Worm (Caenorhabditis elegans) whole organism, late embryonic: ENCODE measurements around the gene F08F8.7.

ENCODE experiments used
- ama-1 ChIP-seq: fragments of 150-350 bp; optimal IDR thresholded peaks from 2 replicates; lab custom pipeline; 2014
- dve-1 ChIP-seq: sonication (generic microtip); optimal IDR thresholded peaks from 2 replicates; lab custom pipeline; 2017; ENCODE audit warnings: antibody characterized with exemption, mild to moderate bottlenecking, missing genetic modification characterization, missing compliant biosample characterization
- eyg-1 ChIP-seq: sonication (generic microtip); optimal IDR thresholded peaks from 2 replicates; lab custom pipeline; 2016; ENCODE audit warnings: missing genotype, missing genetic modification characterization, missing compliant biosample characterization
- mec-3 ChIP-seq: sonication (generic microtip); optimal IDR thresholded peaks from 2 replicates; lab custom pipeline; 2016; ENCODE audit warnings: borderline replicate concordance, missing genetic modification characterization, missing compliant biosample characterization
- nfya-1 ChIP-seq: sonication (generic microtip); optimal IDR thresholded peaks from 2 replicates; lab custom pipeline; 2017; ENCODE audit warnings: missing genetic modification characterization, mild to moderate bottlenecking, missing compliant biosample characterization, antibody characterized with exemption, moderate library complexity
- nhr-11 ChIP-seq: fragments of 150-350 bp; optimal IDR thresholded peaks from 2 replicates; lab custom pipeline; 2014; ENCODE audit warnings: missing biosample characterization, missing genetic modification characterization
- pax-1 ChIP-seq: fragments of 150-350 bp; optimal IDR thresholded peaks from 2 replicates; lab custom pipeline; 2014; ENCODE audit warnings: missing biosample characterization, missing genetic modification characterization
- pha-4 ChIP-seq: fragments of 150-350 bp; optimal IDR thresholded peaks from 2 replicates; lab custom pipeline; 2018; ENCODE audit warnings: missing biosample characterization, missing genetic modification reagents, missing genetic modification characterization

- TF ChIP-seq pax-1: no peak
- no peak for TF ChIP-seq nhr-11 (tag; lab: Kevin White, UChicago)
- no peak for TF ChIP-seq mec-3 (tag; lab: Kevin White, UChicago)
- no peak for TF ChIP-seq ama-1 (lab: Kevin White, UChicago)
- no peak for TF ChIP-seq pha-4 (tag; lab: Kevin White, UChicago)
- no peak for TF ChIP-seq nfya-1
- no peak for TF ChIP-seq dve-1 (tag; lab: Kevin White, UChicago)
- no peak for TF ChIP-seq eyg-1 (tag; lab: Kevin White, UChicago)
These were observed 18.7 kb upstream of the F08F8.7 start, which contains the start of gene F08F8.11 for ce11 chrIII:7365602-7366001.
